Worm (Caenorhabditis elegans): Measurements from ENCODE around the gene M04D8.8.

DNA sequence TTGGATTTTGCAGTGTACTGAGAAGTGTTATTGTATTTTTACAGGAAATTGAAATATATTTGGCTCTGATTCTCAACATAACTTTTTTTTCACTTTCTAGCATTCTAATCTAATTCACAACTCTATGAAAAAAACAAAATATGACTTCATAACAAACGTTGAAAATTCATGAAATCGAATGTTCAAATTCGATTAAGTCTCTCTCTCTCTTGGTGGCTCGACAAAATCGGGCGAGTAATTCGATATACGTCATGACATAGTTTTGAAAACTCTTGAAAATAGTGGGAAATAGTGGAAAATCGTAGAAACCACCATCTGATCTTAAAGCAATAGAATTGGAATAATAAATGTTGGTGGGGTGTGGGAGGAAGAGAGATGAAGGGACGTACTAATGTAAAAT lies 16.0 kb upstream of the M04D8.8 start:
- no peak for TF ChIP-seq pha-4 (tag; optimal IDR thresholded peaks at IDR 0.05)
- no peak for TF ChIP-seq ztf-11 (tag; optimal IDR thresholded peaks at IDR 0.05)
- no peak for TF ChIP-seq mls-2 (tag; optimal IDR thresholded peaks at IDR 0.05)
- no peak for TF ChIP-seq elt-3 (tag; optimal IDR thresholded peaks at IDR 0.05)
- no peak for TF ChIP-seq nhr-12 (tag; optimal IDR thresholded peaks at IDR 0.05)
- no peak for TF ChIP-seq hlh-1 (tag; optimal IDR thresholded peaks at IDR 0.05)
- TF ChIP-seq mep-1 (tag; optimal IDR thresholded peaks at IDR 0.05): no peak
- no peak for TF ChIP-seq nhr-237 (tag; optimal IDR thresholded peaks at IDR 0.05)
- no peak for TF ChIP-seq nhr-28 (tag; optimal IDR thresholded peaks at IDR 0.05)
- no peak for TF ChIP-seq ceh-83 (GFP tag; optimal IDR thresholded peaks at IDR 0.05)
- TF ChIP-seq unc-62 (GFP tag; optimal IDR thresholded peaks at IDR 0.05): no peak

All from whole organism, mixed stage, embryonic.